Fruit fly (Drosophila melanogaster) whole organism, embryonic: ENCODE results near the gene CG7378.
A peak's percentile ranks its signal among the peaks of the same experiment; 100 is the strongest.

Experiments
- Ada2b ChIP-seq: fragments of 200-800 bp; sonication (Bioruptor generic); IDR thresholded peaks from 2 replicates; pipeline ENCODE4 v1.3.6; 2022; ENCODE audit warnings: missing biosample characterization, missing genetic modification characterization
- Adf1 ChIP-seq: fragments of 200-800 bp; sonication (Bioruptor generic); IDR thresholded peaks from 2 replicates; pipeline ENCODE4 v1.3.6; 2022; ENCODE audit warnings: missing biosample characterization, missing genetic modification characterization
- Bdp1 ChIP-seq: fragments of 200-800 bp; sonication (Bioruptor generic); optimal IDR thresholded peaks from 3 replicates; lab custom pipeline; 2016; ENCODE audit warnings: missing biosample characterization, missing genetic modification characterization
- C15 ChIP-seq: fragments of 200-800 bp; sonication (Bioruptor generic); IDR thresholded peaks from 3 replicates; pipeline ENCODE4 v1.3.6; 2022; ENCODE audit warnings: missing biosample characterization, missing genetic modification characterization
- CG10543 ChIP-seq: fragments of 200-800 bp; sonication (Bioruptor generic); optimal IDR thresholded peaks from 3 replicates; lab custom pipeline; 2017; ENCODE audit warnings: missing biosample characterization, mild to moderate bottlenecking, missing genetic modification characterization, moderate library complexity
- CG12659 ChIP-seq: fragments of 200-800 bp; sonication (Bioruptor generic); optimal IDR thresholded peaks from 3 replicates; lab custom pipeline; 2017; ENCODE audit warnings: mild to moderate bottlenecking, missing biosample characterization, missing genetic modification reagents, missing genetic modification characterization
- CG13424 ChIP-seq: fragments of 200-800 bp; sonication (Bioruptor generic); optimal IDR thresholded peaks from 2 replicates; lab custom pipeline; 2019; ENCODE audit warnings: missing biosample characterization, mild to moderate bottlenecking, missing genetic modification characterization, moderate library complexity
- CG13894 ChIP-seq: fragments of 200-800 bp; sonication (Bioruptor generic); optimal IDR thresholded peaks from 3 replicates; lab custom pipeline; 2018; ENCODE audit warnings: missing biosample characterization, mild to moderate bottlenecking, missing genetic modification characterization, moderate library complexity
- CG14860 ChIP-seq: fragments of 200-800 bp; sonication (Bioruptor generic); IDR thresholded peaks from 3 replicates; pipeline ENCODE4 v1.3.6; 2022; ENCODE audit warnings: missing biosample characterization, missing genetic modification characterization; ENCODE audit not compliant: partially characterized antibody
- CG14965 ChIP-seq: fragments of 200-800 bp; sonication (Bioruptor generic); optimal IDR thresholded peaks from 2 replicates; lab custom pipeline; 2016; ENCODE audit warnings: missing biosample characterization, missing genetic modification characterization, borderline replicate concordance
- CG15011 ChIP-seq: fragments of 200-800 bp; sonication (Bioruptor generic); optimal IDR thresholded peaks from 3 replicates; lab custom pipeline; 2018; ENCODE audit warnings: missing biosample characterization, mild to moderate bottlenecking, missing genetic modification characterization
- CG17361 ChIP-seq: fragments of 200-800 bp; sonication (Bioruptor generic); IDR thresholded peaks from 3 replicates; pipeline ENCODE4 v1.3.6; 2022; ENCODE audit warnings: missing biosample characterization, missing genetic modification characterization
- CG18619 ChIP-seq: fragments of 200-800 bp; sonication (Bioruptor generic); optimal IDR thresholded peaks from 3 replicates; lab custom pipeline; 2017; ENCODE audit warnings: missing biosample characterization, mild to moderate bottlenecking, missing genetic modification characterization
- CG2202 ChIP-seq: fragments of 200-800 bp; sonication (Bioruptor generic); optimal IDR thresholded peaks from 2 replicates; lab custom pipeline; 2018; ENCODE audit warnings: missing biosample characterization, mild to moderate bottlenecking, missing genetic modification characterization
- CG30431 ChIP-seq: fragments of 200-800 bp; sonication (Bioruptor generic); optimal IDR thresholded peaks from 2 replicates; lab custom pipeline; 2017; ENCODE audit warnings: missing biosample characterization, missing genetic modification characterization
- CG31224 ChIP-seq: fragments of 200-800 bp; sonication (Bioruptor generic); IDR thresholded peaks from 2 replicates; pipeline ENCODE4 v1.3.6; 2022; ENCODE audit warnings: missing biosample characterization, missing genetic modification characterization
- CG4707 ChIP-seq: fragments of 200-800 bp; sonication (Bioruptor generic); optimal IDR thresholded peaks from 2 replicates; lab custom pipeline; 2018; ENCODE audit warnings: missing biosample characterization, mild to moderate bottlenecking, missing genetic modification characterization, moderate library complexity
- CG6813 ChIP-seq: fragments of 200-800 bp; sonication (Bioruptor generic); optimal IDR thresholded peaks from 2 replicates; lab custom pipeline; 2017; ENCODE audit warnings: missing biosample characterization, missing genetic modification characterization, mild to moderate bottlenecking, moderate library complexity, missing genetic modification reagents
- CG7745 ChIP-seq: fragments of 200-800 bp; sonication (Bioruptor generic); optimal IDR thresholded peaks from 2 replicates; lab custom pipeline; 2018; ENCODE audit warnings: missing biosample characterization, mild to moderate bottlenecking, missing genetic modification characterization, moderate library complexity
- CG8089 ChIP-seq: fragments of 200-800 bp; sonication (Bioruptor generic); optimal IDR thresholded peaks from 3 replicates; lab custom pipeline; 2016; ENCODE audit warnings: missing biosample characterization, missing genetic modification characterization
- CG8290 ChIP-seq, 3 experiments: fragments of 200-800 bp; sonication (Bioruptor generic); optimal IDR thresholded peaks; 2 replicates each; lab custom pipeline; 2016 to 2019; ENCODE audit warnings: missing biosample characterization in 3 of 3, missing genetic modification characterization in 3 of 3, mild to moderate bottlenecking in 2 of 3, moderate library complexity in 1 of 3
- CG8388 ChIP-seq: fragments of 200-800 bp; sonication (Bioruptor generic); optimal IDR thresholded peaks from 2 replicates; lab custom pipeline; 2019; ENCODE audit warnings: missing biosample characterization, mild to moderate bottlenecking, missing genetic modification characterization, moderate library complexity
- CG8765 ChIP-seq: fragments of 200-800 bp; sonication (Bioruptor generic); IDR thresholded peaks from 2 replicates; pipeline ENCODE4 v1.3.6; 2022; ENCODE audit warnings: missing biosample characterization, missing genetic modification characterization
- CHES-1-like ChIP-seq: fragments of 200-800 bp; sonication (Bioruptor generic); optimal IDR thresholded peaks from 2 replicates; lab custom pipeline; 2016; ENCODE audit warnings: missing biosample characterization, missing genetic modification characterization
- Camta ChIP-seq: fragments of 200-800 bp; sonication (Bioruptor generic); optimal IDR thresholded peaks from 2 replicates; lab custom pipeline; 2016; ENCODE audit warnings: missing biosample characterization, missing genetic modification characterization
- Dll ChIP-seq: fragments of 200-800 bp; sonication (Bioruptor generic); IDR thresholded peaks from 4 replicates; pipeline ENCODE4 v1.3.6; 2022; ENCODE audit warnings: missing biosample characterization, missing genetic modification characterization; ENCODE audit not compliant: partially characterized antibody
- Dp ChIP-seq: fragments of 200-800 bp; sonication (Bioruptor generic); optimal IDR thresholded peaks from 2 replicates; lab custom pipeline; 2018; ENCODE audit warnings: missing biosample characterization, mild to moderate bottlenecking, missing genetic modification characterization, moderate library complexity
- Elba2 ChIP-seq: fragments of 200-800 bp; sonication (Bioruptor generic); optimal IDR thresholded peaks from 3 replicates; lab custom pipeline; 2016; ENCODE audit warnings: missing biosample characterization, missing genetic modification characterization
- Fer2 ChIP-seq: fragments of 200-800 bp; sonication (Bioruptor generic); optimal IDR thresholded peaks from 2 replicates; lab custom pipeline; 2018; ENCODE audit warnings: missing biosample characterization, mild to moderate bottlenecking, missing genetic modification characterization, moderate library complexity
- HmgZ ChIP-seq: fragments of 200-800 bp; sonication (Bioruptor generic); optimal IDR thresholded peaks from 2 replicates; lab custom pipeline; 2018; ENCODE audit warnings: missing biosample characterization, mild to moderate bottlenecking, missing genetic modification characterization
- MESR4 ChIP-seq: fragments of 200-800 bp; sonication (Bioruptor generic); optimal IDR thresholded peaks from 2 replicates; lab custom pipeline; 2018; ENCODE audit warnings: missing biosample characterization, mild to moderate bottlenecking, missing genetic modification characterization, moderate library complexity
- Nf-YC ChIP-seq: fragments of 200-800 bp; optimal IDR thresholded peaks from 3 replicates; lab custom pipeline; 2019; ENCODE audit warnings: missing biosample characterization, mild to moderate bottlenecking, missing genetic modification characterization, moderate library complexity
- Tbp ChIP-seq: fragments of >200 bp; optimal IDR thresholded peaks from 2 replicates; lab custom pipeline; 2018; ENCODE audit warnings: missing biosample characterization, missing genetic modification characterization
- ab ChIP-seq: fragments of 200-800 bp; sonication (Bioruptor generic); optimal IDR thresholded peaks from 2 replicates; lab custom pipeline; 2016; ENCODE audit warnings: missing biosample characterization, missing genetic modification characterization
- ase ChIP-seq: fragments of 200-800 bp; sonication (Bioruptor generic); IDR thresholded peaks from 3 replicates; pipeline ENCODE4 v1.3.6; 2022; ENCODE audit warnings: missing biosample characterization, missing genetic modification characterization
- ato ChIP-seq: fragments of 200-800 bp; sonication (Bioruptor generic); IDR thresholded peaks from 2 replicates; pipeline ENCODE4 v1.3.6; 2022; ENCODE audit warnings: missing biosample characterization, missing genetic modification characterization; ENCODE audit not compliant: partially characterized antibody
- az2 ChIP-seq: fragments of 200-800 bp; sonication (Bioruptor generic); optimal IDR thresholded peaks from 3 replicates; lab custom pipeline; 2016; ENCODE audit warnings: missing biosample characterization, missing genetic modification characterization
- btn ChIP-seq: fragments of 200-800 bp; sonication (Bioruptor generic); optimal IDR thresholded peaks from 2 replicates; lab custom pipeline; 2016; ENCODE audit warnings: missing biosample characterization, missing genetic modification characterization
- gt ChIP-seq: fragments of 200-800 bp; sonication (Bioruptor generic); IDR thresholded peaks from 2 replicates; pipeline ENCODE4 v1.3.6; 2022; ENCODE audit warnings: missing biosample characterization, missing genetic modification characterization
- lov ChIP-seq, 2 experiments: fragments of 200-800 bp in 1 of 2; fragments of >200 bp in 1 of 2; sonication (Bioruptor generic) in 1 of 2; IDR thresholded peaks in 1 of 2; optimal IDR thresholded peaks in 1 of 2; 2 replicates in 1 of 2; 3 replicates in 1 of 2; pipeline versions ENCODE4 v1.3.6 to Lab custom; 2017 to 2022; ENCODE audit warnings: missing biosample characterization in 1 of 2, missing genetic modification characterization in 1 of 2
- mld ChIP-seq: fragments of 200-800 bp; sonication (Bioruptor generic); IDR thresholded peaks from 3 replicates; pipeline ENCODE4 v1.3.6; 2022; ENCODE audit warnings: missing biosample characterization, missing genetic modification characterization; ENCODE audit not compliant: partially characterized antibody
- phol ChIP-seq: fragments of 200-800 bp; sonication (Bioruptor generic); optimal IDR thresholded peaks from 3 replicates; lab custom pipeline; 2018; ENCODE audit warnings: missing biosample characterization, mild to moderate bottlenecking, missing genetic modification characterization, moderate library complexity
- prd ChIP-seq, 3 experiments: fragments of >200 bp in 2 of 3; fragments of 200-800 bp in 1 of 3; sonication (Bioruptor generic) in 1 of 3; optimal IDR thresholded peaks in 2 of 3; IDR thresholded peaks in 1 of 3; 2 replicates in 2 of 3; 3 replicates in 1 of 3; pipeline versions ENCODE4 v1.3.6 to Lab custom; 2017 to 2022; ENCODE audit warnings: missing biosample characterization in 1 of 3, missing genetic modification characterization in 1 of 3
- sens-2 ChIP-seq: fragments of 200-800 bp; sonication (Bioruptor generic); IDR thresholded peaks from 2 replicates; pipeline ENCODE4 v1.3.6; 2022; ENCODE audit warnings: missing biosample characterization, missing genetic modification characterization
- shn ChIP-seq: fragments of 200-800 bp; sonication (Bioruptor generic); optimal IDR thresholded peaks from 3 replicates; lab custom pipeline; 2016; ENCODE audit warnings: missing biosample characterization, missing genetic modification characterization
- slp2 ChIP-seq: fragments of 200-800 bp; sonication (Bioruptor generic); optimal IDR thresholded peaks from 2 replicates; lab custom pipeline; 2016; ENCODE audit warnings: missing biosample characterization, missing genetic modification characterization
- sr ChIP-seq: fragments of 200-800 bp; sonication (Bioruptor generic); IDR thresholded peaks from 3 replicates; pipeline ENCODE4 v1.3.6; 2022; ENCODE audit warnings: missing biosample characterization, missing genetic modification characterization
- toy ChIP-seq: fragments of 200-800 bp; sonication (Bioruptor generic); IDR thresholded peaks from 2 replicates; pipeline ENCODE4 v1.3.6; 2022; ENCODE audit warnings: missing biosample characterization, missing genetic modification characterization
- twi ChIP-seq: fragments of 200-800 bp; optimal IDR thresholded peaks from 2 replicates; lab custom pipeline; 2019; ENCODE audit warnings: missing biosample characterization, mild to moderate bottlenecking, missing genetic modification characterization, moderate library complexity

CG7378 gene

dm6 chrX:18923531-18923930 lies 23.3 kb downstream of the CG7378 start (continued):
- TF ChIP-seq CG15011 (GFP tag; lab: Kevin White, UChicago) (no peak), ab (GFP tag; lab: Kevin White, UChicago) (no peak), Adf1 (GFP tag; lab: Robert Waterston, UW) (no peak), sr (no peak), toy (GFP tag; lab: Robert Waterston, UW) (no peak), mld (GFP tag; lab: Robert Waterston, UW) (no peak), HmgZ (tag; lab: Kevin White, UChicago) (no peak), Camta (GFP tag; lab: Kevin White, UChicago) (peak; percentile 11), CG10543 (GFP tag; lab: Kevin White, UChicago) (no peak), Elba2 (GFP tag; lab: Kevin White, UChicago) (no peak), CG4707 (GFP tag; lab: Kevin White, UChicago) (no peak), prd (optimal IDR thresholded peaks at IDR 0.05; lab: Kevin White, UChicago) (no peak), prd (GFP tag; IDR thresholded peaks at IDR 0.05; lab: Robert Waterston, UW) (peak; percentile 86), Nf-YC (tag; lab: Kevin White, UChicago) (no peak), phol (tag; lab: Kevin White, UChicago) (peak; percentile 62), CG18619 (peak; percentile 14), Ada2b (GFP tag; lab: Robert Waterston, UW) (peak; percentile 60), lov (optimal IDR thresholded peaks at IDR 0.05; lab: Kevin White, UChicago) (no peak), lov (GFP tag; IDR thresholded peaks at IDR 0.05; lab: Robert Waterston, UW) (no peak; the same call in 2 of the 3 replicates), Bdp1 (GFP tag; lab: Kevin White, UChicago) (peak; percentile 10), az2 (GFP tag; lab: Kevin White, UChicago) (peak; percentile 56), CG17361 (GFP tag; lab: Robert Waterston, UW) (peak; percentile 51), ase (GFP tag; lab: Robert Waterston, UW) (peak; percentile 47; the same call in 2 of the 3 replicates), CG8290 (GFP tag; optimal IDR thresholded peaks at IDR 0.05; lab: Kevin White, UChicago) (no peak), CG8290 (tag; optimal IDR thresholded peaks at IDR 0.05; lab: Kevin White, UChicago) (peak in 1 of 2 experiments; percentile 43), btn (GFP tag; lab: Kevin White, UChicago) (peak; percentile 39), CG31224 (GFP tag; lab: Robert Waterston, UW) (0 out of 2 replicates have a peak, but pooled peaks have one; percentile 8), CG12659 (peak; percentile 14), Dll (no peak), CG6813 (GFP tag; lab: Kevin White, UChicago) (no peak), shn (GFP tag; lab: Kevin White, UChicago) (no peak), gt (GFP tag; lab: Robert Waterston, UW) (no peak; the same call in 1 of the 2 replicates), CG2202 (tag; lab: Kevin White, UChicago) (peak; percentile 13), CG13894 (tag; lab: Kevin White, UChicago) (no peak), CG14860 (GFP tag; lab: Robert Waterston, UW) (no peak), CHES-1-like (GFP tag; lab: Kevin White, UChicago) (no peak), sens-2 (GFP tag; lab: Robert Waterston, UW) (peak; percentile 77; the same call in 1 of the 2 replicates), CG7745 (no peak), CG14965 (no peak), twi (peak; percentile 20), Tbp (GFP tag; lab: Kevin White, UChicago) (no peak), ato (GFP tag; lab: Robert Waterston, UW) (no peak), Fer2 (tag; lab: Kevin White, UChicago) (no peak), C15 (GFP tag; lab: Robert Waterston, UW) (no peak), CG8388 (peak; percentile 45), CG8089 (GFP tag; lab: Kevin White, UChicago) (peak; percentile 31), CG30431 (GFP tag; lab: Kevin White, UChicago) (peak; percentile 53), Dp (GFP tag; lab: Kevin White, UChicago) (no peak), slp2 (GFP tag; lab: Kevin White, UChicago) (no peak), CG8765 (no peak), CG13424 (peak; percentile 46), MESR4 (GFP tag; lab: Kevin White, UChicago) (no peak)
